Worm (Caenorhabditis elegans): ENCODE measurements around the gene C48B4.12.

The C48B4.12 gene

DNA sequence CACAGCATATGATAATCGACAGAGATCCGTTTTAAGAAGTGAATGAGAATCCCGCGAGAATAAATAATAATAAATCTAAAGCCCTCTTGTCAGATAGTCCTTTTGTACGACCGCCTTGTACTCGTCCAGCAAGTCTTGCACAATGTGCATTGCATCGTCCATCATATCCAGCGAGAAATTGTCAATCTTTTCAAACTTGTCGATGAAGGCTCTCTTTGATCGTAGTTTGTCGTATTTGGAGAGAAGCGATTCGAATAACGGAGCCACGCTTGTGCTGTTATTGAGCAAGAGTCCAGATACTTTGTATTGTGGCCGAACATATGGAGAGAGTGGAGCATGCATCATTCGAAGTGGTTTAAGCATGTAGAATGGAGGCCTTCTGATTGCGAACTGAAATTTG lies 29.5 kb downstream of the C48B4.12 start:
- TF ChIP-seq lsy-12 (tag; optimal IDR thresholded peaks at IDR 0.05): peak; percentile 13
- TF ChIP-seq fkh-10 (GFP tag; optimal IDR thresholded peaks at IDR 0.05): no peak
- TF ChIP-seq elt-3 (tag; optimal IDR thresholded peaks at IDR 0.05): no peak
- peak; percentile 56 for TF ChIP-seq ama-1 (optimal IDR thresholded peaks at IDR 0.05)
- TF ChIP-seq pqm-1 (tag; optimal IDR thresholded peaks at IDR 0.05): no peak
- peak; percentile 43 for TF ChIP-seq ztf-4 (tag; optimal IDR thresholded peaks at IDR 0.05)
- no peak for TF ChIP-seq snpc-4 (tag; optimal IDR thresholded peaks at IDR 0.05)
- no peak for TF ChIP-seq nhr-43 (tag; optimal IDR thresholded peaks at IDR 0.05; ENCODE audit: poor library complexity, severe bottlenecking)
- no peak for TF ChIP-seq nhr-67 (tag; optimal IDR thresholded peaks at IDR 0.05)
- TF ChIP-seq sea-2 (GFP tag; optimal IDR thresholded peaks at IDR 0.05): no peak

DNA sequence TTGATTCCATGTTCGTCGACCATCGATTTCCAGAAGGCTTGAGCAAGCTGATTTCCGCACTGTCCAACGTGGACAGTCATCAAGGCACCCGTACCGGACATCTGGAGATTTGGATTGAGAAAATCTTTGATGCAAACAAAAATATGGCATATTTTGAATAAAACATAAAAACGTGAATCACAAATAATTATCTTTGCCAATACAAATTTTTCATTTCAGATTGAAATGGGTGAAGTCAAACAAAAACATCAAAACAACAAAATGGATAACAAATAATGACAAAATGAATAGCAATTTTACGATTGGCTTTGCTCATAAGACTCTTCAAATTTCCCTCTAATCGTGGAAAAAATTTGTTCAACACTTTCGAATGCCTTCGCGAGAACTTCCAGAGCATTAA lies 31.9 kb downstream of the C48B4.12 start, which contains the start of gene tbg-1:
Gene tbg-1 (minus strand): TSS at position 101 of the 400 bp plus-strand sequence.
- TF ChIP-seq nhr-28 (tag; optimal IDR thresholded peaks at IDR 0.05): no peak
- TF ChIP-seq unc-62 (GFP tag; optimal IDR thresholded peaks at IDR 0.05): no peak
- no peak for TF ChIP-seq elt-2 (tag; optimal IDR thresholded peaks at IDR 0.05)
- no peak for TF ChIP-seq hmg-11 (tag; optimal IDR thresholded peaks at IDR 0.05)
- TF ChIP-seq ztf-11 (tag; optimal IDR thresholded peaks at IDR 0.05): no peak
- no peak for TF ChIP-seq ceh-28 (tag; optimal IDR thresholded peaks at IDR 0.05)
- no peak for TF ChIP-seq pha-4 (tag; optimal IDR thresholded peaks at IDR 0.05)
- no peak for TF ChIP-seq nhr-76 (tag; optimal IDR thresholded peaks at IDR 0.05)
- no peak for TF ChIP-seq lin-15B (tag; optimal IDR thresholded peaks at IDR 0.05)
- no peak for TF ChIP-seq fos-1 (tag; optimal IDR thresholded peaks at IDR 0.05)
- TF ChIP-seq fkh-2 (tag; optimal IDR thresholded peaks at IDR 0.05): no peak
- no peak for TF ChIP-seq nhr-12 (tag; optimal IDR thresholded peaks at IDR 0.05)
- TF ChIP-seq ceh-16 (tag; optimal IDR thresholded peaks at IDR 0.05): no peak

DNA sequence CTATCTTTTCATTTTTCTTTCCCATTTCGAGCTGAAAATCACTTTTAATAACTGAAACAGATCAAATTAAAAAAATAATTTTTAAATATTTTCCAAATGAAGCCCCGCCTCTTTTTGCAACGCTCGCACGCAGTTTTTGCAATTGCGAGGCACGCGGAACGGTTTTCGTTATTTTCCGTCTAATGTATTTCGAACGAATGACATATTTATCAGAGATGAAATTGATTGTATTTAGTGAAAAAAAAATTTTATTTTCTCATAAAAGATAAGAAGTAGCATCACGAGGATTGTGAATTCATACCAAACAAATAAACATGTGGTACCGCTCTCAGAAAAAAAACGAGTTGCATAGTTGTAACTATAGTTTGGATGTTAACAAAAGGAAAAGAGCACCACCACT lies 32.7 kb downstream of the C48B4.12 start, which contains the start of gene rpac-19:
Gene rpac-19 (minus strand): TSS at position 31 of the 400 bp plus-strand sequence.
- TF ChIP-seq elt-1 (tag; optimal IDR thresholded peaks at IDR 0.05) (no peak), hmg-11 (tag; optimal IDR thresholded peaks at IDR 0.05) (peak; percentile 71), egl-27 (tag; optimal IDR thresholded peaks at IDR 0.05) (no peak), egl-5 (tag; optimal IDR thresholded peaks at IDR 0.05) (peak; percentile 56), nhr-12 (tag; optimal IDR thresholded peaks at IDR 0.05) (no peak), nhr-25 (tag; optimal IDR thresholded peaks at IDR 0.05) (peak; percentile 37), aly-2 (tag; optimal IDR thresholded peaks at IDR 0.05) (no peak), skn-1 (tag; optimal IDR thresholded peaks at IDR 0.05) (peak; percentile 33), daf-12 (tag; optimal IDR thresholded peaks at IDR 0.05) (no peak), nhr-11 (tag; optimal IDR thresholded peaks at IDR 0.05) (no peak), mdl-1 (tag; optimal IDR thresholded peaks at IDR 0.05) (no peak), ceh-28 (tag; optimal IDR thresholded peaks at IDR 0.05) (no peak), ceh-9 (tag; optimal IDR thresholded peaks at IDR 0.05) (no peak), nhr-237 (tag; optimal IDR thresholded peaks at IDR 0.05) (no peak), elt-3 (tag; optimal IDR thresholded peaks at IDR 0.05) (no peak), R02D3.7 (tag; optimal IDR thresholded peaks at IDR 0.05) (no peak), tbx-2 (tag; optimal IDR thresholded peaks at IDR 0.05) (peak; percentile 29), fkh-2 (tag; optimal IDR thresholded peaks at IDR 0.05) (no peak), lin-39 (tag; optimal IDR thresholded peaks at IDR 0.05) (peak; percentile 16), nfya-1 (tag; optimal IDR thresholded peaks at IDR 0.05; ENCODE audit: insufficient read depth) (peak; percentile 66), ZK546.5 (tag; optimal IDR thresholded peaks at IDR 0.05) (no peak), pqm-1 (tag; optimal IDR thresholded peaks at IDR 0.05) (no peak), nhr-23 (tag; optimal IDR thresholded peaks at IDR 0.05) (peak; percentile 72), ama-1 (optimal IDR thresholded peaks at IDR 0.05) (peak; percentile 93), elt-2 (tag; optimal IDR thresholded peaks at IDR 0.05) (peak; percentile 80), ztf-11 (tag; optimal IDR thresholded peaks at IDR 0.05) (no peak), eor-1 (tag; optimal IDR thresholded peaks at IDR 0.05) (no peak), zag-1 (tag; optimal IDR thresholded peaks at IDR 0.05) (no peak), nhr-76 (tag; optimal IDR thresholded peaks at IDR 0.05) (no peak), ceh-82 (tag; optimal IDR thresholded peaks at IDR 0.05) (no peak), nhr-77 (tag; optimal IDR thresholded peaks at IDR 0.05) (no peak), lin-15B (tag; optimal IDR thresholded peaks at IDR 0.05) (peak; percentile 6), ceh-16 (tag; optimal IDR thresholded peaks at IDR 0.05) (no peak), mml-1 (tag; optimal IDR thresholded peaks at IDR 0.05) (no peak), lsy-12 (tag; optimal IDR thresholded peaks at IDR 0.05) (peak; percentile 80), snpc-4 (tag; optimal IDR thresholded peaks at IDR 0.05) (peak; percentile 53), ztf-4 (tag; optimal IDR thresholded peaks at IDR 0.05) (no peak), unc-62 (GFP tag; optimal IDR thresholded peaks at IDR 0.05) (no peak), fkh-10 (GFP tag; optimal IDR thresholded peaks at IDR 0.05) (no peak), jun-1 (tag; optimal IDR thresholded peaks at IDR 0.05) (peak; percentile 36), nhr-28 (tag; optimal IDR thresholded peaks at IDR 0.05) (no peak), nhr-43 (tag; optimal IDR thresholded peaks at IDR 0.05; ENCODE audit: poor library complexity, severe bottlenecking) (peak; percentile 77), sea-2 (GFP tag; optimal IDR thresholded peaks at IDR 0.05) (no peak), fos-1 (tag; optimal IDR thresholded peaks at IDR 0.05) (no peak), unc-39 (tag; optimal IDR thresholded peaks at IDR 0.05) (no peak), pha-4 (tag; optimal IDR thresholded peaks at IDR 0.05) (peak; percentile 82), nhr-67 (tag; optimal IDR thresholded peaks at IDR 0.05) (peak; percentile 25)
